Fruit fly (Drosophila melanogaster): ENCODE results near the gene orb.

DNA sequence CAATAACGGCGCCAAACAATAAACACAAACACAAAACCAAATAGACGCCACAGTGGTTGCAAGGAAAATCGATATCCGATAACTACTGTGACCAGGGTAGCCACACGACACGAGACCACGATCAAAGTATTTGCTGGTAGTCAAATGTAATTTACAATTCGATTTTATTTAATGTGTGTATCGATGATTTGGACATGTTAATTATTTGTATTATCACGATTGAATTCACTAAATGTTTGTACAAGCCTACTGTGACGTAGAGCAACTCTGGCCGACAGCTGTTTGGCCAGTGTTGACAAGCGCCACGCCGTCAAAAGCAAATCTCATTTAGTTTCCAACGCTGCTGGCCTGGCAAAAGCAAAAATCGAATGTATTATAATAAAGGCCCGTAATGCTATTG, 29.4 kb downstream of the orb start, which contains the start of the genes Rad60 and EloA:
- TF ChIP-seq CG8478 (optimal IDR thresholded peaks at IDR 0.05) (no peak), CTCF (optimal IDR thresholded peaks at IDR 0.05) (no peak)
